Worm (Caenorhabditis elegans) whole organism, L3 larva: ENCODE data around the gene B0554.1.

ENCODE experiments used
- ZK546.5 ChIP-seq: sonication (generic microtip); optimal IDR thresholded peaks from 2 replicates; lab custom pipeline; 2017; ENCODE audit warnings: missing biosample characterization, missing genetic modification characterization
- ceh-28 ChIP-seq: fragments of 150-350 bp; optimal IDR thresholded peaks from 2 replicates; lab custom pipeline; 2014; ENCODE audit warnings: missing biosample characterization, missing genetic modification reagents, missing genetic modification characterization
- elt-1 ChIP-seq: fragments of 150-350 bp; optimal IDR thresholded peaks from 2 replicates; lab custom pipeline; 2014; ENCODE audit warnings: missing biosample characterization, missing genetic modification characterization
- elt-2 ChIP-seq: sonication (generic microtip); optimal IDR thresholded peaks from 2 replicates; lab custom pipeline; 2016; ENCODE audit warnings: missing genetic modification reagents, mild to moderate bottlenecking, missing genetic modification characterization, missing compliant biosample characterization
- fkh-10 ChIP-seq: sonication (generic microtip); optimal IDR thresholded peaks from 2 replicates; lab custom pipeline; 2017; ENCODE audit warnings: missing biosample characterization, missing genetic modification reagents, missing genetic modification characterization
- mdl-1 ChIP-seq: fragments of 150-350 bp; optimal IDR thresholded peaks from 2 replicates; lab custom pipeline; 2014; ENCODE audit warnings: missing biosample characterization, missing genetic modification characterization
- nfya-1 ChIP-seq: sonication (generic microtip); optimal IDR thresholded peaks from 2 replicates; lab custom pipeline; 2017; ENCODE audit warnings: missing genetic modification characterization, mild to moderate bottlenecking, missing compliant biosample characterization, antibody characterized with exemption, moderate library complexity; ENCODE audit not compliant: insufficient read depth
- nhr-237 ChIP-seq: fragments of 150-350 bp; optimal IDR thresholded peaks from 2 replicates; lab custom pipeline; 2014; ENCODE audit warnings: missing biosample characterization, missing genetic modification characterization
- nhr-43 ChIP-seq: sonication (generic microtip); optimal IDR thresholded peaks from 2 replicates; lab custom pipeline; 2016; ENCODE audit warnings: mild to moderate bottlenecking, missing genetic modification characterization, missing compliant biosample characterization; ENCODE audit not compliant: poor library complexity, severe bottlenecking
- pqm-1 ChIP-seq: fragments of 150-350 bp; optimal IDR thresholded peaks from 2 replicates; lab custom pipeline; 2017; ENCODE audit warnings: missing biosample characterization, missing genetic modification characterization, inconsistent platforms
- unc-39 ChIP-seq: sonication (generic microtip); optimal IDR thresholded peaks from 4 replicates; lab custom pipeline; 2017; ENCODE audit warnings: missing biosample characterization, missing genetic modification characterization
- unc-62 ChIP-seq: fragments of 150-350 bp; sonication (generic microtip); optimal IDR thresholded peaks from 4 replicates; lab custom pipeline; 2014; ENCODE audit warnings: missing biosample characterization, missing genetic modification reagents, missing genetic modification characterization
- ztf-11 ChIP-seq: fragments of 150-350 bp; optimal IDR thresholded peaks from 2 replicates; lab custom pipeline; 2014; ENCODE audit warnings: missing biosample characterization, missing genetic modification characterization
- ztf-4 ChIP-seq: fragments of 150-350 bp; optimal IDR thresholded peaks from 2 replicates; lab custom pipeline; 2014; ENCODE audit warnings: missing biosample characterization, missing genetic modification characterization

DNA sequence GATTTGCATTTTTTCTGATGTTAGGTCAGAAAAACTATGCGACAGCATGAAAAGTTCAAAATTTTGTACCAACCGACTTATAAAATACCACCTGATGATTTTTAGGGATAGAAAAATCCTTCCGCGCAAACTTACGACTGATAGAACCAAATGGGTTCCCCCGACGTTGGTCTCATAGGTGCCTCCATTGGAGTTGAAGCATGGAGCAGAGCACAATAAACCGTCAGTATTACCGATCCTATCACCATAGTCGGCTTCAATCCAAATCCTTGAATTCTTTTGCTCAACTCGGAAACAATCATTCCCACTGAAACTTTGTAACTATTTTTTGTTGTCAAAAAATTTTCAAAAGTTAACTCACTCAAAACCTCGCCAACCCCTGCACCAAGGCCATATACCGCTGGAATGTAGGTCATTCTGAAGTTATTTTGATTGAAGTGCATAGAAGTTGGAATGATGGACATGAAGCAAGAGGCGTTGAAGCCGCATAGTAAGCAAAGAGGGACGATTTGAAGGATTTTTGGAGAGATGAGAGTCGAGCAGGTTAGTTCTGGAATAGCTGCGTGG is 1.1 kb downstream of the B0554.1 start:
- TF ChIP-seq nhr-237 (tag; lab: Kevin White, UChicago) (no peak), pqm-1 (no peak), unc-62 (no peak), fkh-10 (no peak), nfya-1 (tag; lab: Kevin White, UChicago) (no peak), ceh-28 (tag; lab: Kevin White, UChicago) (no peak), elt-2 (tag; lab: Kevin White, UChicago) (no peak), nhr-43 (no peak), elt-1 (tag; lab: Kevin White, UChicago) (no peak), unc-39 (tag; lab: Kevin White, UChicago) (no peak), ztf-11 (tag; lab: Kevin White, UChicago) (no peak), mdl-1 (tag; lab: Kevin White, UChicago) (no peak), ztf-4 (no peak), ZK546.5 (no peak)
